Worm (Caenorhabditis elegans): ENCODE results near the gene scl-27.

The scl-27 gene

ce11 chrV:370033-370432 is 29.8 kb upstream of the scl-27 start, which contains the start of gene mltn-7:
Gene mltn-7 (plus strand): TSS chrV:370333.
- TF ChIP-seq pha-4 (tag; optimal IDR thresholded peaks at IDR 0.05) (no peak), zip-8 (tag; optimal IDR thresholded peaks at IDR 0.05) (no peak), unc-120 (tag; optimal IDR thresholded peaks at IDR 0.05; ENCODE audit: poor library complexity, severe bottlenecking) (no peak), mab-5 (tag; optimal IDR thresholded peaks at IDR 0.05) (no peak), nhr-2 (tag; optimal IDR thresholded peaks at IDR 0.05) (no peak), drap-1 (GFP tag; optimal IDR thresholded peaks at IDR 0.05) (no peak), sptf-1 (tag; optimal IDR thresholded peaks at IDR 0.05) (no peak), flh-1 (GFP tag; optimal IDR thresholded peaks at IDR 0.05) (no peak), bed-3 (GFP tag; optimal IDR thresholded peaks at IDR 0.05) (no peak), hlh-1 (tag; optimal IDR thresholded peaks at IDR 0.05) (no peak), ceh-39 (tag; optimal IDR thresholded peaks at IDR 0.05) (no peak), unc-39 (tag; optimal IDR thresholded peaks at IDR 0.05) (no peak)

- no peak for TF ChIP-seq sptf-1 (tag; optimal IDR thresholded peaks at IDR 0.05)
- TF ChIP-seq M03D4.4 (tag; optimal IDR thresholded peaks at IDR 0.05) = no peak
- no peak for TF ChIP-seq ceh-83 (GFP tag; optimal IDR thresholded peaks at IDR 0.05)
- no peak for TF ChIP-seq cnd-1 (tag; optimal IDR thresholded peaks at IDR 0.05)
- no peak for TF ChIP-seq nhr-237 (tag; optimal IDR thresholded peaks at IDR 0.05)
Observed at ce11 chrV:373192-373591, 26.6 kb upstream of the scl-27 start.

DNA sequence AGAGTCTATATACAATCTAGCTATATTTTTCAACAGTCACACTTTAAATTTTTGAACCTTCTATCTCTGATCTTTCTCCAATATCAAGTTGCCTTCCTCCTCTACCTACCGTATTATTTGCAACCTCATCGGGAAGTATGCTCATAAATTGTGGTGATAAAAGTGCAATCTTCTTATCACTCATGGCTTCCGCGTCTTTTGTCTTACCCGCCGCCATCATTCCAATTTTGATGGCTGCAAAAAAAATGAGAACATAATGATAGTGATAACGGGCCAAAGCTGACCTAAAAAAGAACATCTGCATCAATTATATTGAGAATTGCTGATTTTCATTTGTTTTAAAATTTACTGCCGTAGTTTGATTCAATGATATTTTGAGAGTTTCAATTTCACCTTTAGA is 23.0 kb upstream of the scl-27 start:
- TF ChIP-seq sptf-1 (tag; optimal IDR thresholded peaks at IDR 0.05) (no peak), nhr-237 (tag; optimal IDR thresholded peaks at IDR 0.05) (no peak), unc-39 (tag; optimal IDR thresholded peaks at IDR 0.05) (no peak), lsy-2 (tag; optimal IDR thresholded peaks at IDR 0.05) (no peak), drap-1 (GFP tag; optimal IDR thresholded peaks at IDR 0.05) (no peak), M03D4.4 (tag; optimal IDR thresholded peaks at IDR 0.05) (no peak), elt-1 (tag; optimal IDR thresholded peaks at IDR 0.05; ENCODE audit: borderline replicate concordance, insufficient read depth) (no peak), ceh-83 (GFP tag; optimal IDR thresholded peaks at IDR 0.05) (no peak), nhr-76 (tag; optimal IDR thresholded peaks at IDR 0.05) (no peak), nhr-28 (tag; optimal IDR thresholded peaks at IDR 0.05) (no peak), ces-1 (GFP tag; optimal IDR thresholded peaks at IDR 0.05) (no peak)

- TF ChIP-seq blmp-1 (tag; optimal IDR thresholded peaks at IDR 0.05) = no peak
- TF ChIP-seq unc-62 (GFP tag; optimal IDR thresholded peaks at IDR 0.05) = no peak
- no peak for TF ChIP-seq ztf-11 (tag; optimal IDR thresholded peaks at IDR 0.05)
- no peak for TF ChIP-seq hlh-1 (tag; optimal IDR thresholded peaks at IDR 0.05)
- no peak for TF ChIP-seq ces-1 (GFP tag; optimal IDR thresholded peaks at IDR 0.05)
- no peak for TF ChIP-seq drap-1 (GFP tag; optimal IDR thresholded peaks at IDR 0.05)
- no peak for TF ChIP-seq bed-3 (GFP tag; optimal IDR thresholded peaks at IDR 0.05)
- TF ChIP-seq zip-8 (tag; optimal IDR thresholded peaks at IDR 0.05) = no peak
- TF ChIP-seq ham-2 (GFP tag; optimal IDR thresholded peaks at IDR 0.05) = no peak
- TF ChIP-seq unc-39 (tag; optimal IDR thresholded peaks at IDR 0.05) = no peak
- no peak for TF ChIP-seq mab-5 (tag; optimal IDR thresholded peaks at IDR 0.05)
- no peak for TF ChIP-seq sem-2 (GFP tag; optimal IDR thresholded peaks at IDR 0.05)
- TF ChIP-seq ceh-39 (tag; optimal IDR thresholded peaks at IDR 0.05) = no peak
- no peak for TF ChIP-seq nhr-237 (tag; optimal IDR thresholded peaks at IDR 0.05)
- TF ChIP-seq lsy-2 (tag; optimal IDR thresholded peaks at IDR 0.05) = no peak
- no peak for TF ChIP-seq mls-2 (tag; optimal IDR thresholded peaks at IDR 0.05)
Observed at ce11 chrV:378231-378630, 21.6 kb upstream of the scl-27 start.

ce11 chrV:380186-380585 is 19.6 kb upstream of the scl-27 start, which contains the start of gene mltn-8:
Gene mltn-8 (minus strand): TSS chrV:380286.
- no peak for TF ChIP-seq ceh-83 (GFP tag; optimal IDR thresholded peaks at IDR 0.05)
- no peak for TF ChIP-seq ztf-11 (tag; optimal IDR thresholded peaks at IDR 0.05)
- TF ChIP-seq bed-3 (GFP tag; optimal IDR thresholded peaks at IDR 0.05) = no peak
- no peak for TF ChIP-seq nhr-76 (tag; optimal IDR thresholded peaks at IDR 0.05)
- no peak for TF ChIP-seq unc-39 (tag; optimal IDR thresholded peaks at IDR 0.05)
- TF ChIP-seq mep-1 (tag; optimal IDR thresholded peaks at IDR 0.05) = no peak
- no peak for TF ChIP-seq zip-8 (tag; optimal IDR thresholded peaks at IDR 0.05)
- no peak for TF ChIP-seq pha-4 (tag; optimal IDR thresholded peaks at IDR 0.05)
- no peak for TF ChIP-seq lsy-2 (tag; optimal IDR thresholded peaks at IDR 0.05)
- no peak for TF ChIP-seq nhr-2 (tag; optimal IDR thresholded peaks at IDR 0.05)
- TF ChIP-seq mab-5 (tag; optimal IDR thresholded peaks at IDR 0.05) = no peak
- no peak for TF ChIP-seq cnd-1 (tag; optimal IDR thresholded peaks at IDR 0.05)
- TF ChIP-seq ces-1 (GFP tag; optimal IDR thresholded peaks at IDR 0.05) = no peak
- TF ChIP-seq nhr-28 (tag; optimal IDR thresholded peaks at IDR 0.05) = no peak
- TF ChIP-seq lin-32 (GFP tag; optimal IDR thresholded peaks at IDR 0.05) = no peak
- no peak for TF ChIP-seq drap-1 (GFP tag; optimal IDR thresholded peaks at IDR 0.05)
- TF ChIP-seq unc-120 (tag; optimal IDR thresholded peaks at IDR 0.05; ENCODE audit: poor library complexity, severe bottlenecking) = no peak

All from whole organism, mixed stage, embryonic.